Worm (Caenorhabditis elegans): ENCODE data around the gene F01D5.8.
A peak's percentile ranks its signal among the peaks of the same experiment; 100 is the strongest.

ce11 chrII:14018192-14018591 lies 7.7 kb downstream of the F01D5.8 start:
- peak; percentile 49 for TF ChIP-seq nhr-11 (tag; optimal IDR thresholded peaks at IDR 0.05)
- peak; percentile 97 for TF ChIP-seq ama-1 (optimal IDR thresholded peaks at IDR 0.05)
- peak; percentile 77 for TF ChIP-seq sox-4 (tag; optimal IDR thresholded peaks at IDR 0.05)
- peak; percentile 100 for TF ChIP-seq snpc-4 (tag; optimal IDR thresholded peaks at IDR 0.05)
- TF ChIP-seq hlh-17 (GFP tag; optimal IDR thresholded peaks at IDR 0.05; ENCODE audit: borderline replicate concordance), result no peak
- peak in 1 of 2 experiments; percentile 49 for TF ChIP-seq mdl-1 (tag; optimal IDR thresholded peaks at IDR 0.05)
- TF ChIP-seq zag-1 (tag; optimal IDR thresholded peaks at IDR 0.05), result no peak
- TF ChIP-seq lin-15B (tag; optimal IDR thresholded peaks at IDR 0.05), result no peak
- no peak for TF ChIP-seq tlp-1 (tag; optimal IDR thresholded peaks at IDR 0.05)
- peak; percentile 86 for TF ChIP-seq nhr-77 (tag; optimal IDR thresholded peaks at IDR 0.05)
- TF ChIP-seq unc-62 (GFP tag; optimal IDR thresholded peaks at IDR 0.05), result no peak
- TF ChIP-seq egl-27 (tag; optimal IDR thresholded peaks at IDR 0.05), result no peak
- TF ChIP-seq unc-130 (tag; optimal IDR thresholded peaks at IDR 0.05), result peak; percentile 23
- TF ChIP-seq elt-3 (tag; optimal IDR thresholded peaks at IDR 0.05), result peak in 2 of 6 experiments; percentile 67 to 70
